Worm (Caenorhabditis elegans): ENCODE data around the gene msrp-5.
"Not testable (repeated sequence)": the region's sequence is repeated elsewhere in the genome, so short reads cannot be mapped to it uniquely, and the experiment has no call there.

DNA sequence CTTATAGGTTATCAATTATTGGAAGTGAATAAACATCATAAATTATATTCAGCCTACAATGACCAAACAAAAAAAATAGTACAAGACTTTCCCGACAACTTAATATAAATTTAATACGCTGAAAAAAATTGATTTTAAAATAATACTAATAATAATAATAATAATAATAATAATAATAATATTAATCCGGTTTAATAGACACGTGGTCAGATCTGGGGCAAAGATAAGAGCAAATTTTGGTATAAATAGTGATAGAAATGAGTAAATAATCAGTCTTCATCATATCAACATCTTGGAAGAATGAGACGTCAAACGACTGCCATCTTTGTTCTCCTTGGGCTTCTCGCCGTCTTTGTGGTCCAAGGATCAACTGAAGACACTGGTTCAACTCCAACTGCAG lies at the start of gene msrp-5:
- TF ChIP-seq snpc-4, skn-1, ceh-16, nhr-76, nhr-12, nhr-77 (tag; optimal IDR thresholded peaks at IDR 0.05): not testable (repeated sequence)
